Fruit fly (Drosophila melanogaster) whole organism, embryonic: Measurements from ENCODE around the gene CG16985.

Experiments used
- Atf6 ChIP-seq: fragments of 200-800 bp; sonication (Bioruptor generic); IDR thresholded peaks from 2 replicates; pipeline ENCODE4 v1.3.6; 2022; ENCODE audit warnings: missing biosample characterization, missing genetic modification characterization
- B-H2 ChIP-seq: fragments of 200-800 bp; sonication (Bioruptor generic); optimal IDR thresholded peaks from 2 replicates; lab custom pipeline; 2018; ENCODE audit warnings: missing biosample characterization, mild to moderate bottlenecking, missing genetic modification characterization
- Bdp1 ChIP-seq: fragments of 200-800 bp; sonication (Bioruptor generic); optimal IDR thresholded peaks from 3 replicates; lab custom pipeline; 2016; ENCODE audit warnings: missing biosample characterization, missing genetic modification characterization
- CG10565 ChIP-seq: fragments of 200-800 bp; sonication (Bioruptor generic); optimal IDR thresholded peaks from 3 replicates; lab custom pipeline; 2016; ENCODE audit warnings: missing biosample characterization, mild to moderate bottlenecking, missing genetic modification characterization
- CG11085 ChIP-seq: fragments of 200-800 bp; sonication (Bioruptor generic); IDR thresholded peaks from 2 replicates; pipeline ENCODE4 v1.3.6; 2022; ENCODE audit warnings: missing biosample characterization, missing genetic modification characterization
- CG11504 ChIP-seq: fragments of 200-800 bp; sonication (Bioruptor generic); optimal IDR thresholded peaks from 3 replicates; lab custom pipeline; 2019; ENCODE audit warnings: missing biosample characterization, mild to moderate bottlenecking, missing genetic modification characterization, moderate library complexity
- CG12219 ChIP-seq: fragments of 200-800 bp; sonication (Bioruptor generic); optimal IDR thresholded peaks from 3 replicates; lab custom pipeline; 2018; ENCODE audit warnings: missing biosample characterization, mild to moderate bottlenecking, missing genetic modification characterization
- CG13624 ChIP-seq: fragments of 200-800 bp; sonication (Bioruptor generic); optimal IDR thresholded peaks from 2 replicates; lab custom pipeline; 2016; ENCODE audit warnings: missing biosample characterization, missing genetic modification characterization
- CG13894 ChIP-seq: fragments of 200-800 bp; sonication (Bioruptor generic); optimal IDR thresholded peaks from 3 replicates; lab custom pipeline; 2018; ENCODE audit warnings: missing biosample characterization, mild to moderate bottlenecking, missing genetic modification characterization, moderate library complexity
- CG15073 ChIP-seq: fragments of 200-800 bp; sonication (Bioruptor generic); optimal IDR thresholded peaks from 2 replicates; lab custom pipeline; 2016; ENCODE audit warnings: missing biosample characterization, missing genetic modification characterization
- CG17328 ChIP-seq: fragments of 200-800 bp; sonication (Bioruptor generic); IDR thresholded peaks from 2 replicates; pipeline ENCODE4 v1.3.6; 2022; ENCODE audit warnings: missing biosample characterization, missing genetic modification characterization
- CG31388 ChIP-seq: fragments of 200-800 bp; sonication (Bioruptor generic); optimal IDR thresholded peaks from 2 replicates; lab custom pipeline; 2016; ENCODE audit warnings: missing biosample characterization, missing genetic modification characterization
- CG3407 ChIP-seq: fragments of 200-800 bp; sonication (Bioruptor generic); optimal IDR thresholded peaks from 2 replicates; lab custom pipeline; 2018; ENCODE audit warnings: missing biosample characterization, mild to moderate bottlenecking, missing genetic modification characterization
- CG4282 ChIP-seq: fragments of 200-800 bp; sonication (Bioruptor generic); optimal IDR thresholded peaks from 2 replicates; lab custom pipeline; 2016; ENCODE audit warnings: missing biosample characterization, missing genetic modification characterization
- CG5180 ChIP-seq: fragments of 200-800 bp; sonication (Bioruptor generic); optimal IDR thresholded peaks from 3 replicates; lab custom pipeline; 2017; ENCODE audit warnings: missing biosample characterization, missing genetic modification characterization, mild to moderate bottlenecking, moderate library complexity, missing genetic modification reagents
- CG5953 ChIP-seq: fragments of 200-800 bp; sonication (Bioruptor generic); IDR thresholded peaks from 2 replicates; pipeline ENCODE4 v1.3.6; 2022; ENCODE audit warnings: missing biosample characterization, missing genetic modification characterization
- CG6254 ChIP-seq: fragments of 200-800 bp; sonication (Bioruptor generic); optimal IDR thresholded peaks from 3 replicates; lab custom pipeline; 2017; ENCODE audit warnings: mild to moderate bottlenecking, missing biosample characterization, missing genetic modification reagents, missing genetic modification characterization
- CG6791 ChIP-seq: fragments of 200-800 bp; sonication (Bioruptor generic); IDR thresholded peaks from 3 replicates; pipeline ENCODE4 v1.3.6; 2022; ENCODE audit warnings: missing biosample characterization, missing genetic modification characterization; ENCODE audit not compliant: partially characterized antibody
- CG7928 ChIP-seq: fragments of 200-800 bp; sonication (Bioruptor generic); optimal IDR thresholded peaks from 2 replicates; lab custom pipeline; 2017; ENCODE audit warnings: missing biosample characterization, mild to moderate bottlenecking, missing genetic modification characterization
- CG8290 ChIP-seq, 3 experiments: fragments of 200-800 bp; sonication (Bioruptor generic); optimal IDR thresholded peaks; 2 replicates each; lab custom pipeline; 2016 to 2019; ENCODE audit warnings: missing biosample characterization in 3 of 3, missing genetic modification characterization in 3 of 3, mild to moderate bottlenecking in 2 of 3, moderate library complexity in 1 of 3
- CG8388 ChIP-seq: fragments of 200-800 bp; sonication (Bioruptor generic); optimal IDR thresholded peaks from 2 replicates; lab custom pipeline; 2019; ENCODE audit warnings: missing biosample characterization, mild to moderate bottlenecking, missing genetic modification characterization, moderate library complexity
- CG8765 ChIP-seq: fragments of 200-800 bp; sonication (Bioruptor generic); IDR thresholded peaks from 2 replicates; pipeline ENCODE4 v1.3.6; 2022; ENCODE audit warnings: missing biosample characterization, missing genetic modification characterization
- CG9932 ChIP-seq: fragments of 200-800 bp; sonication (Bioruptor generic); IDR thresholded peaks from 2 replicates; pipeline ENCODE4 v1.3.6; 2022; ENCODE audit warnings: missing biosample characterization, missing genetic modification characterization
- CkIIα-i1 ChIP-seq: fragments of 200-800 bp; sonication (Bioruptor generic); IDR thresholded peaks from 2 replicates; pipeline ENCODE4 v1.3.6; 2022; ENCODE audit warnings: missing biosample characterization, missing genetic modification characterization
- Dip3 ChIP-seq: fragments of 200-800 bp; sonication (Bioruptor generic); optimal IDR thresholded peaks from 3 replicates; lab custom pipeline; 2016; ENCODE audit warnings: missing biosample characterization, missing genetic modification characterization
- Dp ChIP-seq: fragments of 200-800 bp; sonication (Bioruptor generic); optimal IDR thresholded peaks from 2 replicates; lab custom pipeline; 2018; ENCODE audit warnings: missing biosample characterization, mild to moderate bottlenecking, missing genetic modification characterization, moderate library complexity
- Dref ChIP-seq: fragments of 200-800 bp; sonication (Bioruptor generic); IDR thresholded peaks from 2 replicates; pipeline ENCODE4 v1.3.6; 2022; ENCODE audit warnings: missing biosample characterization, missing genetic modification characterization
- Ets97D ChIP-seq: fragments of 200-800 bp; sonication (Bioruptor generic); optimal IDR thresholded peaks from 3 replicates; lab custom pipeline; 2016; ENCODE audit warnings: missing biosample characterization, missing genetic modification characterization
- Hand ChIP-seq: fragments of 200-800 bp; sonication (Bioruptor generic); optimal IDR thresholded peaks from 2 replicates; lab custom pipeline; 2017; ENCODE audit warnings: mild to moderate bottlenecking, missing biosample characterization, missing genetic modification reagents, missing genetic modification characterization
- MESR4 ChIP-seq: fragments of 200-800 bp; sonication (Bioruptor generic); optimal IDR thresholded peaks from 2 replicates; lab custom pipeline; 2018; ENCODE audit warnings: missing biosample characterization, mild to moderate bottlenecking, missing genetic modification characterization, moderate library complexity
- Med ChIP-seq: fragments of 200-800 bp; sonication (Bioruptor generic); peaks from one replicate; lab custom pipeline; 2016; ENCODE audit warnings: missing biosample characterization, missing genetic modification characterization, mild to moderate bottlenecking, inconsistent platforms, moderate library complexity
- Oli ChIP-seq: fragments of 200-800 bp; sonication (Bioruptor generic); optimal IDR thresholded peaks from 2 replicates; lab custom pipeline; 2018; ENCODE audit warnings: missing biosample characterization, mild to moderate bottlenecking, missing genetic modification characterization, moderate library complexity
- Trl ChIP-seq, 3 experiments: fragments of >200 bp in 2 of 3; fragments of 200-800 bp in 1 of 3; sonication (Bioruptor generic) in 1 of 3; optimal IDR thresholded peaks; 2 replicates in 1 of 3; 3 replicates in 2 of 3; lab custom pipeline; 2016 to 2017; ENCODE audit warnings: missing biosample characterization in 1 of 3, missing genetic modification characterization in 1 of 3
- abd-A ChIP-seq: fragments of 200-800 bp; sonication (Bioruptor generic); optimal IDR thresholded peaks from 3 replicates; lab custom pipeline; 2019; ENCODE audit warnings: missing biosample characterization, mild to moderate bottlenecking, missing genetic modification characterization, moderate library complexity
- al ChIP-seq: fragments of 200-800 bp; sonication (Bioruptor generic); IDR thresholded peaks from 2 replicates; pipeline ENCODE4 v1.3.6; 2022; ENCODE audit warnings: missing biosample characterization, missing genetic modification characterization
- az2 ChIP-seq: fragments of 200-800 bp; sonication (Bioruptor generic); optimal IDR thresholded peaks from 3 replicates; lab custom pipeline; 2016; ENCODE audit warnings: missing biosample characterization, missing genetic modification characterization
- cas ChIP-seq: fragments of 200-800 bp; sonication (Bioruptor generic); IDR thresholded peaks from 2 replicates; pipeline ENCODE4 v1.3.6; 2022; ENCODE audit warnings: missing biosample characterization, missing genetic modification characterization
- emc ChIP-seq: fragments of 200-800 bp; sonication (Bioruptor generic); optimal IDR thresholded peaks from 2 replicates; lab custom pipeline; 2016; ENCODE audit warnings: missing biosample characterization, missing genetic modification characterization
- fd64A ChIP-seq: fragments of 200-800 bp; sonication (Bioruptor generic); optimal IDR thresholded peaks from 3 replicates; lab custom pipeline; 2018; ENCODE audit warnings: missing biosample characterization, mild to moderate bottlenecking, missing genetic modification characterization
- fu2 ChIP-seq: fragments of 200-800 bp; sonication (Bioruptor generic); optimal IDR thresholded peaks from 2 replicates; lab custom pipeline; 2016; ENCODE audit warnings: missing biosample characterization, missing genetic modification characterization
- gt ChIP-seq: fragments of 200-800 bp; sonication (Bioruptor generic); IDR thresholded peaks from 2 replicates; pipeline ENCODE4 v1.3.6; 2022; ENCODE audit warnings: missing biosample characterization, missing genetic modification characterization
- jing ChIP-seq: fragments of 200-800 bp; sonication (Bioruptor generic); optimal IDR thresholded peaks from 2 replicates; lab custom pipeline; 2018; ENCODE audit warnings: missing biosample characterization, mild to moderate bottlenecking, missing genetic modification characterization
- kni ChIP-seq: fragments of 200-800 bp; sonication (Bioruptor generic); optimal IDR thresholded peaks from 3 replicates; lab custom pipeline; 2017; ENCODE audit warnings: mild to moderate bottlenecking, missing biosample characterization, missing genetic modification reagents, missing genetic modification characterization
- lola ChIP-seq, 3 experiments: fragments of >200 bp in 2 of 3; fragments of 200-800 bp in 1 of 3; sonication (Bioruptor generic) in 1 of 3; optimal IDR thresholded peaks; 2 replicates each; lab custom pipeline; 2017 to 2019; ENCODE audit warnings: missing biosample characterization in 3 of 3, missing genetic modification characterization in 3 of 3, mild to moderate bottlenecking in 1 of 3, moderate library complexity in 1 of 3
- nerfin-1 ChIP-seq: fragments of 200-800 bp; sonication (Bioruptor generic); optimal IDR thresholded peaks from 3 replicates; lab custom pipeline; 2019; ENCODE audit warnings: missing biosample characterization, mild to moderate bottlenecking, missing genetic modification characterization, moderate library complexity
- pita ChIP-seq: fragments of 200-800 bp; sonication (Bioruptor generic); optimal IDR thresholded peaks from 2 replicates; lab custom pipeline; 2017; ENCODE audit warnings: missing biosample characterization, mild to moderate bottlenecking, missing genetic modification characterization
- slbo ChIP-seq: fragments of 200-800 bp; sonication (Bioruptor generic); IDR thresholded peaks from 2 replicates; pipeline ENCODE4 v1.3.6; 2022; ENCODE audit warnings: missing biosample characterization, missing genetic modification characterization
- tna ChIP-seq: fragments of 200-800 bp; sonication (Bioruptor generic); IDR thresholded peaks from 2 replicates; pipeline ENCODE4 v1.3.6; 2022; ENCODE audit warnings: missing biosample characterization, missing genetic modification characterization; ENCODE audit not compliant: partially characterized antibody
- usp ChIP-seq: fragments of >200 bp; optimal IDR thresholded peaks from 2 replicates; lab custom pipeline; 2017; ENCODE audit warnings: missing biosample characterization, missing genetic modification characterization

Gene CG16985

DNA sequence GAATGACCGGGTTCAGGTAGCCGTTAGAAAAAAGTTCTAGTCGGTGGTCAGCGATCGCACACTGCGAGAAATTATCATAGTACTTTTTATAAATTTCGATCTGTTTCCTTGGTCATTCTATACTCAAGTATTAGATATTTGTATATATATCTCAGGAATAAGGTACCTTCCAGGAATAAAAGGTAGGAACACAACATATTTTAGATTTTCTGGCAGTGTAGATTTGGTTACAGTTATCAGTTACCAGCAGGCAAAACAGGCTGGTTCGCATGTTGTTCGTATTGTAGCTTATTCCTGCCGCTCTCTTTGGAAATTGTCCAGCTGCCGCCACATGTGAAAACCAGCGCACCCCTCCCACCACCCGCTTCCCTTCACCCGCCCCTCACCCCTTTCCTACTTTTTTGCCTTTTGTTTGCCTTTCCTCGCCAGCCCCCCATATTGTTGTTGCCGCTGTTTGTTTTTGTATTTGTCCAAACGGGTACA is 17.7 kb upstream of the CG16985 start (continued):
- TF ChIP-seq CG8765 (GFP tag; lab: Robert Waterston, UW) (peak; percentile 28; the same call in 1 of the 2 replicates), CG4282 (GFP tag; lab: Kevin White, UChicago) (peak; percentile 42), slbo (peak; percentile 95), CG6791 (GFP tag; lab: Robert Waterston, UW) (no peak), kni (peak; percentile 75), B-H2 (GFP tag; lab: Kevin White, UChicago) (no peak), Atf6 (GFP tag; lab: Robert Waterston, UW) (peak; percentile 92), CG13624 (GFP tag; lab: Kevin White, UChicago) (peak; percentile 61), Oli (peak; percentile 90), Hand (GFP tag; lab: Kevin White, UChicago) (peak; percentile 70), Dp (GFP tag; lab: Kevin White, UChicago) (no peak), nerfin-1 (tag; lab: Kevin White, UChicago) (peak; percentile 77), MESR4 (GFP tag; lab: Kevin White, UChicago) (peak; percentile 23), CG31388 (GFP tag; lab: Kevin White, UChicago) (peak; percentile 12), cas (GFP tag; lab: Robert Waterston, UW) (peak; percentile 62; the same call in 1 of the 2 replicates), CG6254 (peak; percentile 82), Med (peak; percentile 97), fd64A (GFP tag; lab: Kevin White, UChicago) (peak; percentile 66), Ets97D (GFP tag; lab: Kevin White, UChicago) (peak; percentile 28), Dref (GFP tag; lab: Robert Waterston, UW) (no peak), Bdp1 (peak; percentile 66), CG13894 (peak; percentile 55), usp (GFP tag; lab: Kevin White, UChicago) (no peak), CG15073 (peak; percentile 45), Dip3 (GFP tag; lab: Kevin White, UChicago) (peak; percentile 32), abd-A (tag; lab: Kevin White, UChicago) (no peak), CG8290 (GFP tag; optimal IDR thresholded peaks at IDR 0.05; lab: Kevin White, UChicago) (peak; percentile 3), CG8290 (tag; optimal IDR thresholded peaks at IDR 0.05; lab: Kevin White, UChicago) (peak; percentile 27 to 78), al (peak; percentile 63), gt (GFP tag; lab: Robert Waterston, UW) (no peak), CG11504 (tag; lab: Kevin White, UChicago) (peak; percentile 89), CG5180 (peak; percentile 68), CG8388 (peak; percentile 83), pita (no peak), lola (GFP tag; optimal IDR thresholded peaks at IDR 0.05; lab: Kevin White, UChicago) (peak in 1 of 3 experiments; percentile 89), CG12219 (GFP tag; lab: Kevin White, UChicago) (peak; percentile 86), CG5953 (GFP tag; lab: Robert Waterston, UW) (peak; percentile 81), tna (GFP tag; lab: Robert Waterston, UW) (no peak), fu2 (GFP tag; lab: Kevin White, UChicago) (peak; percentile 58), CG9932 (GFP tag; lab: Robert Waterston, UW) (peak; percentile 91), CkIIα-i1 (GFP tag; lab: Robert Waterston, UW) (peak; percentile 65; the same call in 1 of the 2 replicates), CG11085 (GFP tag; lab: Robert Waterston, UW) (peak; percentile 75), CG17328 (GFP tag; lab: Robert Waterston, UW) (peak; percentile 96), CG10565 (peak; percentile 16), emc (GFP tag; lab: Kevin White, UChicago) (peak; percentile 33), jing (GFP tag; lab: Kevin White, UChicago) (peak; percentile 82), Trl (optimal IDR thresholded peaks at IDR 0.05; lab: Kevin White, UChicago) (no peak), Trl (GFP tag; optimal IDR thresholded peaks at IDR 0.05; lab: Kevin White, UChicago) (peak; percentile 71), CG3407 (GFP tag; lab: Kevin White, UChicago) (peak; percentile 74), CG7928 (peak; percentile 39), az2 (peak; percentile 78)
